Worm (Caenorhabditis elegans): ENCODE measurements around the gene pnc-2.
A peak's percentile ranks its signal among the peaks of the same experiment; 100 is the strongest.

Gene pnc-2

ce11 chrIV:14868560-14868959, 40.9 kb downstream of the pnc-2 start:
- TF ChIP-seq ztf-4 (tag; optimal IDR thresholded peaks at IDR 0.05) (no peak), tbx-2 (tag; optimal IDR thresholded peaks at IDR 0.05) (no peak), nhr-23 (tag; optimal IDR thresholded peaks at IDR 0.05) (no peak), ceh-9 (tag; optimal IDR thresholded peaks at IDR 0.05) (no peak), unc-62 (GFP tag; optimal IDR thresholded peaks at IDR 0.05) (no peak), elt-2 (tag; optimal IDR thresholded peaks at IDR 0.05) (no peak), elt-1 (tag; optimal IDR thresholded peaks at IDR 0.05) (no peak), daf-12 (tag; optimal IDR thresholded peaks at IDR 0.05) (no peak), jun-1 (tag; optimal IDR thresholded peaks at IDR 0.05) (no peak), ceh-28 (tag; optimal IDR thresholded peaks at IDR 0.05) (no peak), snpc-4 (tag; optimal IDR thresholded peaks at IDR 0.05) (no peak), mdl-1 (tag; optimal IDR thresholded peaks at IDR 0.05) (no peak), lin-15B (tag; optimal IDR thresholded peaks at IDR 0.05) (no peak), pqm-1 (tag; optimal IDR thresholded peaks at IDR 0.05) (no peak), pha-4 (tag; optimal IDR thresholded peaks at IDR 0.05) (no peak)

- TF ChIP-seq snpc-4 (tag; optimal IDR thresholded peaks at IDR 0.05) = peak; percentile 8
- no peak for TF ChIP-seq eor-1 (tag; optimal IDR thresholded peaks at IDR 0.05)
Observed at ce11 chrIV:14864529-14864928, 45.0 kb downstream of the pnc-2 start.

- no peak for TF ChIP-seq eor-1 (tag; optimal IDR thresholded peaks at IDR 0.05)
- no peak for TF ChIP-seq ama-1 (optimal IDR thresholded peaks at IDR 0.05)
- TF ChIP-seq elt-1 (tag; optimal IDR thresholded peaks at IDR 0.05) = no peak
- no peak for TF ChIP-seq nhr-12 (tag; optimal IDR thresholded peaks at IDR 0.05)
- no peak for TF ChIP-seq fkh-10 (GFP tag; optimal IDR thresholded peaks at IDR 0.05)
- no peak for TF ChIP-seq nhr-25 (tag; optimal IDR thresholded peaks at IDR 0.05)
- TF ChIP-seq egl-27 (tag; optimal IDR thresholded peaks at IDR 0.05) = no peak
Observed at ce11 chrIV:14863772-14864171, 45.7 kb downstream of the pnc-2 start.

- no peak for TF ChIP-seq nhr-11 (tag; optimal IDR thresholded peaks at IDR 0.05)
Observed at ce11 chrIV:14862147-14862546, 47.3 kb downstream of the pnc-2 start, which contains the start of gene Y57G11C.38. Y57G11C.38 (plus strand) TSS chrIV:14862447.

ce11 chrIV:14861691-14862090, 47.8 kb downstream of the pnc-2 start, which contains the start of gene Y57G11C.23:
Y57G11C.23 (minus strand) TSS chrIV:14861791.
- TF ChIP-seq jun-1 (tag; optimal IDR thresholded peaks at IDR 0.05) (no peak), R02D3.7 (tag; optimal IDR thresholded peaks at IDR 0.05) (no peak), ztf-11 (tag; optimal IDR thresholded peaks at IDR 0.05) (no peak), ZK546.5 (tag; optimal IDR thresholded peaks at IDR 0.05) (no peak), ceh-28 (tag; optimal IDR thresholded peaks at IDR 0.05) (no peak)

All from whole organism, L3 larva.